Worm (Caenorhabditis elegans): ENCODE results near the gene srj-14.

srj-14 gene

DNA sequence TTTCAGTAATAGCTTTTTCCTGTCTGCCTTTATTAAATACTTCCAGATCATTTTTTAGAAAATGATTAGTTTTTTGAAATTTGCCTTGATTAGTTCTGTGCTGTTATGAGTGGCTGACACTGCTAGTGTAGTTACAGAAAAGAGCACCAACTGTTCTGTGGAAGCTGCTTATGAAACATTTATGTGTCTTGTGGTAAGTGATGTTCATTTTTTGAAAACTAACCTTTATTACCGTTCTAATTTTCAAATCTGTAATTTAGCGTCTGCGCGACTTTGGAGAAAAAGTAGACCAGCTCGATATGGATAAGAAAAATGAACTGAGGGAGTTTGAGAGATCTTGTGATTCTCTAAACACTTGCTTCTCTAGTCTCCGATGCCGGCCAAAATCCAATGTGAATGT lies at the start of gene srj-14:
Gene srj-14, plus strand, starts transcription at position 131 of the 400 bp plus-strand sequence.
- TF ChIP-seq efl-1 (optimal IDR thresholded peaks at IDR 0.05), result no peak
- TF ChIP-seq efl-1 (GFP tag; optimal IDR thresholded peaks at IDR 0.05 in 1 of 2), result peak in 1 of 2 experiments; percentile 77
- TF ChIP-seq fkh-4 (tag; optimal IDR thresholded peaks at IDR 0.05; ENCODE audit: borderline replicate concordance), result no peak

DNA sequence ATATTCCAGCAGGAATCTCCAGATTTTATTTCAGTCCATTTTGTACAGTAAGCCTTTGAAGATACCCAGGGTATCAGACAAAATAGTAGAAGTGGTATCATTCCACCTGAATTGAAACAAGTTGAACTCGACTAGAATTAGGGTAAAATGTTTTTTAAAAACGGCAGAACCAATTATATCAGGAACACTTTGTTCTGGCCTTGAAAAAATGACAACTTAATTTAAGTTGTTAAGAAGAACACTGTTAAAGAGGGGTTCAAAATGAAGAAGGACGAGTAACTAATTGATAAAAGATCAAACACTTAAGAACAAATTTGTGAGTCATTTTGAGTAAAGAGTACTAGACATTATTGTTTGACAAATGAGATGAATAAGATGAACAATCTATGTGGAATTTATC lies 48.6 kb upstream of the srj-14 start, which contains the start of gene lmd-4:
Gene lmd-4, minus strand, starts transcription at position 101 of the 400 bp plus-strand sequence.
- TF ChIP-seq efl-1 (optimal IDR thresholded peaks at IDR 0.05) (no peak), efl-1 (GFP tag; optimal IDR thresholded peaks at IDR 0.05 in 1 of 2) (peak in 1 of 2 experiments; percentile 17), ceh-63 (GFP tag; optimal IDR thresholded peaks at IDR 0.05) (no peak)

DNA sequence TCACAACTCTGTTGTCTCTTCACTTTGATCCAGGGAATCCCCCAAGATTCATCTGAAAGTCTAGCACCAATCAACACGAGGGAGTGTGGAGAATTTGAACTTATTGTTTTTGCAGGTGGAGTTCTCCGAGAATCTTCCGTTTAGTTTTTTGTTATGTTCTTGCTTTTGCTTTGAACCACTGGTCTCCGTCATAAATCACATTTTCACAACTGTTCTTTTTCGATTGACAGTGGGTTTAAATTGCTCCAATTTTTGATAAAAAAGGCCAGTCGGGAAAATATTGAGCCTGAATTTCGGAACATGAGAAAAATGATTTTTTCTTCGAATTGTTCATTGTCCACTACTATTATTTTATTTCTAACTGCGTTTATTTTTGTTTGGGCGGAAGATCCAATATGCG lies 47.6 kb upstream of the srj-14 start, which contains the start of gene F10G2.10:
Gene F10G2.10, plus strand, starts transcription at position 301 of the 400 bp plus-strand sequence.
- TF ChIP-seq xbp-1 (tag; optimal IDR thresholded peaks at IDR 0.05) (no peak), fkh-10 (GFP tag; optimal IDR thresholded peaks at IDR 0.05) (no peak), nhr-237 (tag; optimal IDR thresholded peaks at IDR 0.05) (no peak), unc-30 (tag; optimal IDR thresholded peaks at IDR 0.05) (no peak), aly-2 (tag; optimal IDR thresholded peaks at IDR 0.05) (no peak), nhr-85 (tag) (no peak)

DNA sequence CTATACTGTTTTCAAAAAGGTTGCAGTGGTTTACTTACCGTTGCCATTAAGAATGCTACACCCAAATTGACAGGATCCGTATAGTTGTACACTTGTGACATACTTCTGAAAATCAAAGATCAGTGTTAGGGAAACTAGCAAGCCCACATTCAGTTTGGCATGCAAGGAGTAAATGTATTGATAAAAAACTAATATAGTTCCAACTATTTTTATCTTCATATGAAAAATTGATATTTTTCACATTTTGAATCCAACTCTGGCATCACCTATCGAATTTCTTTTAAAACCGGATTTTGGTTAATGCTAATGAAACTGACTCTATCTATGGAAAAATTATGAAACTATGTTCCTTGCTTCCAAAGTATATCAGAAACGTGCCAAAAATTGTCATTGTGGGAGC lies 44.2 kb upstream of the srj-14 start, which contains the start of gene srx-92:
Gene srx-92, minus strand, starts transcription at position 101 of the 400 bp plus-strand sequence.
- no peak for TF ChIP-seq mef-2 (tag; optimal IDR thresholded peaks at IDR 0.05)
- TF ChIP-seq grh-1 (GFP tag; IDR thresholded peaks at IDR 0.05), result no peak

DNA sequence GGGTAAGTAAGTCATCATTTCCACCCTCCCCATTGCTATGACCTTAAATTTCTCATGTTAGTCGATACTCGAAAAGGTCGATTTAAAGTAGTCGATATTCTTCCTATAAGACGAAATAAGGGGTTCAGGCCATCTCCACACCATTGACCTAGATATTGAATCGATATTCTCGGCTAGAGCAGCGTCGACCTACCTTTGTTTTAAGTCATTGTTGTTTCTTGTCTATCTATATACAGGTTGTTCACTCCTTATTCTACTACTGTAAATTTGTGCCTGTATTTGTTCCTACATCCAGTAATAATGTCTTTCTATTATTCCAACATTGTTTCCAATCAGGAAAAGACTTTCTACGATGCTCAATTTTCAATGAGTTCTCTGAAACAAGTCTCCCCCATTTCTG lies 42.6 kb upstream of the srj-14 start, which contains the start of gene F10G2.4:
Gene F10G2.4, plus strand, starts transcription at position 301 of the 400 bp plus-strand sequence.
- no peak for TF ChIP-seq xbp-1 (tag; optimal IDR thresholded peaks at IDR 0.05)
- TF ChIP-seq nhr-76 (tag; optimal IDR thresholded peaks at IDR 0.05), result no peak
- no peak for TF ChIP-seq zag-1 (tag; optimal IDR thresholded peaks at IDR 0.05)
- no peak for TF ChIP-seq irx-1 (tag; optimal IDR thresholded peaks at IDR 0.05)
- TF ChIP-seq hpl-2 (GFP tag; optimal IDR thresholded peaks at IDR 0.05), result no peak
- no peak for TF ChIP-seq lin-15B (tag; optimal IDR thresholded peaks at IDR 0.05)
- no peak for TF ChIP-seq ets-5 (GFP tag; IDR thresholded peaks at IDR 0.05)
- no peak for TF ChIP-seq egl-13 (tag; optimal IDR thresholded peaks at IDR 0.05)
- TF ChIP-seq unc-62 (GFP tag; optimal IDR thresholded peaks at IDR 0.05), result no peak
- TF ChIP-seq pag-3 (tag; optimal IDR thresholded peaks at IDR 0.05; ENCODE audit: borderline replicate concordance, insufficient read depth), result no peak
- TF ChIP-seq rnt-1 (tag; optimal IDR thresholded peaks at IDR 0.05), result no peak
- no peak for TF ChIP-seq isw-1 (GFP tag; IDR thresholded peaks at IDR 0.05)
- TF ChIP-seq ztf-4 (tag; optimal IDR thresholded peaks at IDR 0.05), result no peak
- no peak for TF ChIP-seq ceh-88 (GFP tag; IDR thresholded peaks at IDR 0.05)
- TF ChIP-seq dpl-1 (GFP tag; optimal IDR thresholded peaks at IDR 0.05), result no peak
- no peak for TF ChIP-seq snpc-4 (tag; optimal IDR thresholded peaks at IDR 0.05)

DNA sequence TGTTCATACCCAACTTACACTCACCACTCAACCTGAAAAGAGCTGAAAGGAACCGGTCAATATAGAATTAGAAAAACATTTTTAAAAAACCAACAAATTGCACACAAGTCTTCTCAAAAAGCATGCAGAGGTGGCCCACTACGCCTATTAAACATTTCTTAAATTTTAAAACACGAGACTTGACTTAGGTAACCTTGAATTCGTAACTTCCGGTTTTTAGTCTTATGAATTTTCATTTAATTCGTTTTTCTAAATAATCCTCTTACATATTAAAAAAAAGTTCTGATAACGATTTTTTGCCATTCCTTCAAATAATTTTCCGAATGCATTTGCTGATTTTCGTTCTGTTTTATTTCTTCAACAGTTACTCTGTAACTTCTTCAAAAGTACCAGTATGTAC lies 41.4 kb upstream of the srj-14 start, which contains the start of gene clec-7:
Gene clec-7, plus strand, starts transcription at position 301 of the 400 bp plus-strand sequence.
- TF ChIP-seq ztf-11 (tag; optimal IDR thresholded peaks at IDR 0.05), result no peak
- no peak for TF ChIP-seq C16A3.4 (tag; optimal IDR thresholded peaks at IDR 0.05)
- no peak for TF ChIP-seq lin-35 (GFP tag; optimal IDR thresholded peaks at IDR 0.05)
- TF ChIP-seq unc-62 (GFP tag; optimal IDR thresholded peaks at IDR 0.05), result no peak
- TF ChIP-seq nhr-84 (tag; optimal IDR thresholded peaks at IDR 0.05), result no peak
- no peak for TF ChIP-seq F16B12.6 (tag; optimal IDR thresholded peaks at IDR 0.05)
- no peak for TF ChIP-seq hpl-2 (GFP tag; optimal IDR thresholded peaks at IDR 0.05)
- no peak for TF ChIP-seq unc-130 (tag; optimal IDR thresholded peaks at IDR 0.05)
- no peak for TF ChIP-seq fkh-4 (tag; optimal IDR thresholded peaks at IDR 0.05; ENCODE audit: borderline replicate concordance)
- TF ChIP-seq dpl-1 (GFP tag; optimal IDR thresholded peaks at IDR 0.05), result no peak
- no peak for TF ChIP-seq ceh-90 (tag; optimal IDR thresholded peaks at IDR 0.05)
- TF ChIP-seq sup-37 (GFP tag; optimal IDR thresholded peaks at IDR 0.05), result no peak
- TF ChIP-seq lir-3 (tag; optimal IDR thresholded peaks at IDR 0.05; ENCODE audit: poor library complexity), result no peak
- no peak for TF ChIP-seq mep-1 (tag; optimal IDR thresholded peaks at IDR 0.05)
- no peak for TF ChIP-seq elt-2 (tag; optimal IDR thresholded peaks at IDR 0.05)
- TF ChIP-seq Y116A8C.19 (tag; optimal IDR thresholded peaks at IDR 0.05; ENCODE audit: borderline replicate concordance), result no peak
- no peak for TF ChIP-seq sox-4 (tag; optimal IDR thresholded peaks at IDR 0.05)
- TF ChIP-seq mef-2 (tag; optimal IDR thresholded peaks at IDR 0.05), result no peak
